Worm (Caenorhabditis elegans) whole organism, young adult: ENCODE measurements around the gene wht-7.
A peak's percentile ranks its signal among the peaks of the same experiment; 100 is the strongest.

Experiments used
- B0019.2 ChIP-seq: fragments of 200-800 bp; sonication (Bioruptor generic); conservative IDR thresholded peaks from 2 replicates; pipeline ENCODE4 v1.3.6; 2022; ENCODE audit warnings: missing genetic modification reagents, missing genetic modification characterization, missing compliant biosample characterization
- D2030.7 ChIP-seq: fragments of 200-800 bp; sonication (Bioruptor generic); IDR thresholded peaks from 2 replicates; pipeline ENCODE4 v1.3.6; 2022; ENCODE audit warnings: missing genetic modification reagents, missing genetic modification characterization, missing compliant biosample characterization
- F22D6.2 ChIP-seq: sonication (generic microtip); optimal IDR thresholded peaks from 2 replicates; lab custom pipeline; 2016; ENCODE audit warnings: mild to moderate bottlenecking, missing genetic modification characterization, missing compliant biosample characterization
- F39B2.1 ChIP-seq: fragments of 200-800 bp; sonication (Bioruptor generic); IDR thresholded peaks from 2 replicates; pipeline ENCODE4 v1.3.6; 2022; ENCODE audit warnings: missing genetic modification reagents, missing genetic modification characterization, missing compliant biosample characterization
- F49E8.2 ChIP-seq: sonication (generic microtip); optimal IDR thresholded peaks from 3 replicates; lab custom pipeline; 2017; ENCODE audit warnings: missing genetic modification characterization, mild to moderate bottlenecking, missing compliant biosample characterization, antibody characterized with exemption, moderate library complexity; ENCODE audit not compliant: insufficient read depth
- F52B5.7 ChIP-seq: sonication (generic microtip); optimal IDR thresholded peaks from 2 replicates; lab custom pipeline; 2016; ENCODE audit warnings: mild to moderate bottlenecking, missing genetic modification characterization, missing compliant biosample characterization
- ZK185.1 ChIP-seq: sonication (generic microtip); optimal IDR thresholded peaks from 2 replicates; lab custom pipeline; 2016; ENCODE audit warnings: mild to moderate bottlenecking, missing genetic modification characterization, missing compliant biosample characterization; ENCODE audit not compliant: poor library complexity, severe bottlenecking
- akir-1 ChIP-seq: fragments of 200-800 bp; sonication (Bioruptor generic); optimal IDR thresholded peaks from 2 replicates; lab custom pipeline; 2018; ENCODE audit warnings: mild to moderate bottlenecking, missing genetic modification characterization, moderate library complexity, missing compliant biosample characterization
- aptf-2 ChIP-seq: fragments of 200-800 bp; sonication (Bioruptor generic); conservative IDR thresholded peaks from 2 replicates; pipeline ENCODE4 v1.3.6; 2022; ENCODE audit warnings: missing genetic modification reagents, missing genetic modification characterization, missing compliant biosample characterization
- atf-7 ChIP-seq: sonication (generic microtip); optimal IDR thresholded peaks from 2 replicates; lab custom pipeline; 2017; ENCODE audit warnings: mild to moderate bottlenecking, missing genetic modification characterization, missing compliant biosample characterization
- attf-5 ChIP-seq: fragments of 200-800 bp; sonication (Bioruptor generic); optimal IDR thresholded peaks from 2 replicates; lab custom pipeline; 2018; ENCODE audit warnings: mild to moderate bottlenecking, missing genetic modification characterization, missing compliant biosample characterization
- attf-6 ChIP-seq: fragments of 200-800 bp; sonication (Bioruptor generic); IDR thresholded peaks from 2 replicates; pipeline ENCODE4 v1.3.6; 2022; ENCODE audit warnings: missing genetic modification reagents, missing genetic modification characterization, missing compliant biosample characterization
- bed-2 ChIP-seq: fragments of 200-800 bp; sonication (Bioruptor generic); IDR thresholded peaks from 2 replicates; pipeline ENCODE4 v1.3.6; 2022; ENCODE audit warnings: missing genetic modification reagents, missing genetic modification characterization, missing compliant biosample characterization
- cebp-2 ChIP-seq: fragments of 200-800 bp; sonication (Bioruptor generic); IDR thresholded peaks from 2 replicates; pipeline ENCODE4 v1.3.6; 2022; ENCODE audit warnings: missing genetic modification characterization, missing compliant biosample characterization
- ceh-100 ChIP-seq: fragments of 200-800 bp; sonication (Bioruptor generic); IDR thresholded peaks from 2 replicates; pipeline ENCODE4 v1.3.6; 2022; ENCODE audit warnings: missing genetic modification reagents, missing genetic modification characterization, missing compliant biosample characterization
- ceh-58 ChIP-seq: fragments of 200-800 bp; sonication (Bioruptor generic); IDR thresholded peaks from 2 replicates; pipeline ENCODE4 v1.3.6; 2022; ENCODE audit warnings: missing genetic modification characterization, missing compliant biosample characterization
- ceh-79 ChIP-seq: sonication (generic microtip); optimal IDR thresholded peaks from 2 replicates; lab custom pipeline; 2017; ENCODE audit warnings: mild to moderate bottlenecking, missing genetic modification characterization, missing compliant biosample characterization
- chd-7 ChIP-seq: sonication (generic microtip); optimal IDR thresholded peaks from 2 replicates; lab custom pipeline; 2016; ENCODE audit warnings: mild to moderate bottlenecking, missing genetic modification characterization, moderate library complexity, missing compliant biosample characterization
- die-1 ChIP-seq: sonication (generic microtip); optimal IDR thresholded peaks from 2 replicates; lab custom pipeline; 2016; ENCODE audit warnings: missing genotype, mild to moderate bottlenecking, missing genetic modification characterization, missing compliant biosample characterization
- dpl-1 ChIP-seq: fragments of 150-350 bp; optimal IDR thresholded peaks from 2 replicates; lab custom pipeline; 2014; ENCODE audit warnings: missing biosample characterization, missing genetic modification reagents, missing genetic modification characterization
- efl-1 ChIP-seq: fragments of 150-350 bp; optimal IDR thresholded peaks from 2 replicates; lab custom pipeline; 2014; ENCODE audit warnings: missing biosample characterization, missing genetic modification reagents, missing genetic modification characterization
- ekl-4 ChIP-seq: fragments of 200-800 bp; sonication (Bioruptor generic); IDR thresholded peaks from 2 replicates; pipeline ENCODE4 v1.3.6; 2022; ENCODE audit warnings: missing genetic modification reagents, missing genetic modification characterization, missing compliant biosample characterization
- fkh-3 ChIP-seq: sonication (generic microtip); optimal IDR thresholded peaks from 2 replicates; lab custom pipeline; 2016; ENCODE audit warnings: mild to moderate bottlenecking, missing genetic modification characterization, missing compliant biosample characterization
- hlh-12 ChIP-seq: sonication (generic microtip); optimal IDR thresholded peaks from 2 replicates; lab custom pipeline; 2016; ENCODE audit warnings: missing genetic modification characterization, missing compliant biosample characterization
- hrde-1 ChIP-seq: sonication (generic microtip); optimal IDR thresholded peaks from 2 replicates; lab custom pipeline; 2016; ENCODE audit warnings: missing genetic modification characterization, mild to moderate bottlenecking, missing compliant biosample characterization, moderate library complexity, missing genotype, missing genetic modification reagents, borderline replicate concordance
- lsy-27 ChIP-seq: sonication (generic microtip); optimal IDR thresholded peaks from 2 replicates; lab custom pipeline; 2017; ENCODE audit warnings: missing genetic modification characterization, mild to moderate bottlenecking, missing compliant biosample characterization, antibody characterized with exemption, missing genotype, borderline replicate concordance; ENCODE audit not compliant: insufficient read depth
- madf-10 ChIP-seq: sonication (generic microtip); optimal IDR thresholded peaks from 2 replicates; lab custom pipeline; 2016; ENCODE audit warnings: mild to moderate bottlenecking, missing genetic modification characterization, missing compliant biosample characterization
- madf-3 ChIP-seq: fragments of 200-800 bp; sonication (Bioruptor generic); IDR thresholded peaks from 2 replicates; pipeline ENCODE4 v1.3.6; 2022; ENCODE audit warnings: missing genetic modification reagents, missing genetic modification characterization, missing compliant biosample characterization
- nfyb-1 ChIP-seq: fragments of 200-800 bp; sonication (Bioruptor generic); IDR thresholded peaks from 2 replicates; pipeline ENCODE4 v1.3.6; 2022; ENCODE audit warnings: missing genetic modification reagents, missing genetic modification characterization, missing compliant biosample characterization
- nhr-80 ChIP-seq: sonication (generic microtip); optimal IDR thresholded peaks from 2 replicates; lab custom pipeline; 2016; ENCODE audit warnings: missing genetic modification characterization, missing compliant biosample characterization
- pbrm-1 ChIP-seq: fragments of 200-800 bp; sonication (Bioruptor generic); IDR thresholded peaks from 2 replicates; pipeline ENCODE4 v1.3.6; 2022; ENCODE audit warnings: missing genetic modification reagents, missing genetic modification characterization, missing compliant biosample characterization
- pha-4 ChIP-seq: fragments of 150-350 bp; sonication (generic microtip); optimal IDR thresholded peaks from 2 replicates; lab custom pipeline; 2014; ENCODE audit warnings: missing biosample characterization, missing genetic modification reagents, missing genetic modification characterization
- rcor-1 ChIP-seq: fragments of 200-800 bp; sonication (Bioruptor generic); IDR thresholded peaks from 2 replicates; pipeline ENCODE4 v1.3.6; 2022; ENCODE audit warnings: missing genetic modification reagents, missing genetic modification characterization, missing compliant biosample characterization
- snpc-3.4 ChIP-seq: sonication (generic microtip); optimal IDR thresholded peaks from 2 replicates; lab custom pipeline; 2017; ENCODE audit warnings: missing genetic modification characterization, mild to moderate bottlenecking, missing compliant biosample characterization, antibody characterized with exemption, moderate library complexity, missing genotype, missing genetic modification reagents
- snpc-4 ChIP-seq, 5 experiments: fragments of 150-350 bp in 1 of 5; sonication (generic microtip) in 4 of 5; optimal IDR thresholded peaks; 2 replicates each; lab custom pipeline; 2014 to 2018; ENCODE audit warnings: missing genetic modification characterization in 5 of 5, missing biosample characterization in 3 of 5, antibody characterized with exemption in 2 of 5, mild to moderate bottlenecking in 2 of 5, missing compliant biosample characterization in 2 of 5, missing genotype in 2 of 5, moderate library complexity in 2 of 5, missing genetic modification reagents in 1 of 5
- unc-62 ChIP-seq: fragments of 150-350 bp; optimal IDR thresholded peaks from 2 replicates; lab custom pipeline; 2014; ENCODE audit warnings: missing biosample characterization, missing genetic modification reagents, missing genetic modification characterization
- zfh-2 ChIP-seq: fragments of 200-800 bp; sonication (Bioruptor generic); conservative IDR thresholded peaks from 2 replicates; pipeline ENCODE4 v1.3.6; 2022; ENCODE audit warnings: missing genetic modification reagents, missing genetic modification characterization, missing compliant biosample characterization
- ztf-18 ChIP-seq: sonication (generic microtip); optimal IDR thresholded peaks from 2 replicates; lab custom pipeline; 2016; ENCODE audit warnings: missing genotype, mild to moderate bottlenecking, missing genetic modification characterization, missing compliant biosample characterization
- ztf-28 ChIP-seq: fragments of 200-800 bp; sonication (Bioruptor generic); IDR thresholded peaks from 2 replicates; pipeline ENCODE4 v1.3.6; 2022; ENCODE audit warnings: missing genetic modification reagents, missing genetic modification characterization, missing compliant biosample characterization

wht-7 gene

ce11 chrIII:6178586-6178985, 29.2 kb upstream of the wht-7 start, which contains the start of gene F42A10.7:
TSS of gene F42A10.7 (minus strand) at chrIII:6178686.
- TF ChIP-seq ztf-18 (tag; lab: Kevin White, UChicago) (no peak), atf-7 (no peak), F39B2.1 (GFP tag; lab: Robert Waterston, UW) (no peak), aptf-2 (GFP tag; lab: Robert Waterston, UW) (no peak), pha-4 (tag; lab: Kevin White, UChicago) (no peak), D2030.7 (GFP tag; lab: Robert Waterston, UW) (no peak), snpc-4 (GFP tag; optimal IDR thresholded peaks at IDR 0.05; lab: Kevin White, UChicago) (no peak), snpc-4 (tag; optimal IDR thresholded peaks at IDR 0.05; lab: Kevin White, UChicago) (no peak)

- TF ChIP-seq nhr-80 (tag; lab: Kevin White, UChicago) (peak; percentile 13), unc-62 (GFP tag; lab: Kevin White, UChicago) (no peak), madf-10 (tag; lab: Kevin White, UChicago) (no peak), chd-7 (tag; lab: Kevin White, UChicago) (no peak)
These were observed 28.2 kb upstream of the wht-7 start for ce11 chrIII:6177631-6178030.

- TF ChIP-seq nhr-80 (tag; lab: Kevin White, UChicago): peak; percentile 59
- TF ChIP-seq F52B5.7 (tag; lab: Kevin White, UChicago): no peak
These were observed 27.4 kb upstream of the wht-7 start, which contains the start of gene F42A10.6 for ce11 chrIII:6176761-6177160. TSS of gene F42A10.6 (minus strand) at chrIII:6176861.

- no peak for TF ChIP-seq aptf-2 (GFP tag; lab: Robert Waterston, UW)
- no peak for TF ChIP-seq madf-10 (tag; lab: Kevin White, UChicago)
- TF ChIP-seq hrde-1: peak; percentile 61
- TF ChIP-seq nfyb-1 (GFP tag; lab: Robert Waterston, UW): 0 out of 2 replicates have a peak, but pooled peaks have one; percentile 30
- TF ChIP-seq F39B2.1 (GFP tag; lab: Robert Waterston, UW): 0 out of 2 replicates have a peak, but pooled peaks have one; percentile 52
These were observed 26.8 kb upstream of the wht-7 start for ce11 chrIII:6176172-6176571.

- TF ChIP-seq cebp-2 (no peak), ekl-4 (GFP tag; lab: Robert Waterston, UW) (no peak), zfh-2 (no peak), lsy-27 (tag; lab: Kevin White, UChicago) (no peak), akir-1 (GFP tag; lab: Kevin White, UChicago) (no peak), ZK185.1 (no peak), bed-2 (GFP tag; lab: Robert Waterston, UW) (no peak), ceh-100 (GFP tag; lab: Robert Waterston, UW) (no peak), efl-1 (GFP tag; lab: Kevin White, UChicago) (peak; percentile 23), snpc-4 (GFP tag; optimal IDR thresholded peaks at IDR 0.05; lab: Kevin White, UChicago) (peak; percentile 20), snpc-4 (tag; optimal IDR thresholded peaks at IDR 0.05; lab: Kevin White, UChicago) (peak in 2 of 4 experiments; percentile 1 to 21), ceh-79 (tag; lab: Kevin White, UChicago) (no peak), die-1 (tag; lab: Kevin White, UChicago) (no peak), snpc-3.4 (tag; lab: Kevin White, UChicago) (peak; percentile 29), pbrm-1 (GFP tag; lab: Robert Waterston, UW) (peak; percentile 41; the same call in 1 of the 2 replicates), hlh-12 (tag; lab: Kevin White, UChicago) (no peak), attf-5 (GFP tag; lab: Kevin White, UChicago) (peak; percentile 33), rcor-1 (0 out of 2 replicates have a peak, but pooled peaks have one; percentile 31), dpl-1 (GFP tag; lab: Kevin White, UChicago) (no peak), attf-6 (GFP tag; lab: Robert Waterston, UW) (no peak), ztf-28 (GFP tag; lab: Robert Waterston, UW) (no peak), F22D6.2 (tag; lab: Kevin White, UChicago) (no peak), F52B5.7 (tag; lab: Kevin White, UChicago) (no peak), ceh-58 (no peak), madf-3 (GFP tag; lab: Robert Waterston, UW) (no peak), fkh-3 (tag; lab: Kevin White, UChicago) (no peak), B0019.2 (GFP tag; lab: Robert Waterston, UW) (no peak), F49E8.2 (tag; lab: Kevin White, UChicago) (no peak)
These were observed 23.7 kb upstream of the wht-7 start, which contains the start of the genes abcf-3 and F42A10.5 for ce11 chrIII:6173020-6173597. TSS of gene abcf-3 (plus strand) at chrIII:6173403. TSS of gene F42A10.5 (minus strand) at chrIII:6173477.
